Worm (Caenorhabditis elegans): ENCODE measurements around the gene Y45F10D.16.
A peak's percentile ranks its signal among the peaks of the same experiment; 100 is the strongest.

The Y45F10D.16 gene

ce11 chrIV:13820862-13821261 lies 44.6 kb downstream of the Y45F10D.16 start, which contains the start of gene Y45F10D.15 (continued):
- TF ChIP-seq hif-1 (tag; optimal IDR thresholded peaks at IDR 0.05) (no peak), nhr-102 (tag; optimal IDR thresholded peaks at IDR 0.05) (no peak), mdt-29 (GFP tag; IDR thresholded peaks at IDR 0.05) (no peak)

DNA sequence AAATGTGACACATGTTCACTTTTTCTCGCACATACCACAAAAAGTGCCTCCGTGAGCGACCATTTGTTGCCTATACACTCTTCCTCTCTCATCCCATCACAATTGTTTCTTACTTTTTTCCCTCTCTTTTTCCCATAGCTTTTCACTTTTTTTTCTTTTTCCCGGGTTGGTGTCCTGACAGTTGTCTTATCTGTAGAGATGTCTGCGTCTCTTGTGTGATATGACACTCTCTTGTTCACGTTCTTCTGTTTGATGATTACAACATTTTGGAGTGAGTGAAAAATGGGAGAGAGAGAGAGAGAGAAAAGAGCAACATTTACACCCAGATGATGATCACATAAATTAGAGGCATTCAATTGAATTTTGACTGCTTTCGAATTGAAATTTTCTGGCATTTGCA lies 50.1 kb downstream of the Y45F10D.16 start:
- no peak for TF ChIP-seq R02D3.7 (tag; optimal IDR thresholded peaks at IDR 0.05)
- no peak for TF ChIP-seq mdt-29 (GFP tag; IDR thresholded peaks at IDR 0.05)
- no peak for TF ChIP-seq zfp-2 (tag; optimal IDR thresholded peaks at IDR 0.05)
- no peak for TF ChIP-seq zag-1 (tag; optimal IDR thresholded peaks at IDR 0.05)
- peak; percentile 93 for TF ChIP-seq nhr-28 (tag; optimal IDR thresholded peaks at IDR 0.05)
- no peak for TF ChIP-seq ama-1 (optimal IDR thresholded peaks at IDR 0.05)
- TF ChIP-seq saeg-2 (GFP tag; IDR thresholded peaks at IDR 0.05) = no peak
- TF ChIP-seq mdl-1 (tag; optimal IDR thresholded peaks at IDR 0.05) = peak in 1 of 2 experiments; percentile 38
- no peak for TF ChIP-seq ceh-32 (tag; optimal IDR thresholded peaks at IDR 0.05; ENCODE audit: poor library complexity)
- no peak for TF ChIP-seq nhr-102 (tag; optimal IDR thresholded peaks at IDR 0.05)
- no peak for TF ChIP-seq ceh-20 (GFP tag; IDR thresholded peaks at IDR 0.05)
- peak; percentile 37 for TF ChIP-seq spr-1 (tag; optimal IDR thresholded peaks at IDR 0.05)
- no peak for TF ChIP-seq lin-38 (GFP tag; IDR thresholded peaks at IDR 0.05)
- TF ChIP-seq attf-4 (tag; optimal IDR thresholded peaks at IDR 0.05) = no peak
- no peak for TF ChIP-seq lim-7 (GFP tag; IDR thresholded peaks at IDR 0.05)
- peak in 1 of 2 experiments; percentile 85 for TF ChIP-seq daf-16 (GFP tag; optimal IDR thresholded peaks at IDR 0.05)
- peak; percentile 83 for TF ChIP-seq daf-16 (tag; optimal IDR thresholded peaks at IDR 0.05)
- TF ChIP-seq T20F7.1 (GFP tag; optimal IDR thresholded peaks at IDR 0.05) = peak; percentile 18
- TF ChIP-seq hlh-30 (tag; optimal IDR thresholded peaks at IDR 0.05; ENCODE audit: insufficient read depth) = peak; percentile 74
- TF ChIP-seq pqm-1 (tag; optimal IDR thresholded peaks at IDR 0.05) = peak; percentile 78
- TF ChIP-seq nhr-25 (tag; optimal IDR thresholded peaks at IDR 0.05; ENCODE audit: borderline replicate concordance, insufficient read depth) = no peak
- TF ChIP-seq F44E2.7 (GFP tag; IDR thresholded peaks at IDR 0.05) = no peak
- TF ChIP-seq egl-43 (GFP tag; IDR thresholded peaks at IDR 0.05) = no peak
- TF ChIP-seq php-3 (GFP tag; IDR thresholded peaks at IDR 0.05) = no peak
- no peak for TF ChIP-seq ceh-62 (tag; optimal IDR thresholded peaks at IDR 0.05)
- no peak for TF ChIP-seq dmd-6 (GFP tag; IDR thresholded peaks at IDR 0.05)
- no peak for TF ChIP-seq zfp-3 (GFP tag; conservative IDR thresholded peaks at IDR 0.05)
- no peak for TF ChIP-seq fkh-10 (GFP tag; optimal IDR thresholded peaks at IDR 0.05)
- no peak for TF ChIP-seq F49E8.2 (tag; optimal IDR thresholded peaks at IDR 0.05; ENCODE audit: borderline replicate concordance)
- no peak for TF ChIP-seq daf-12 (tag; optimal IDR thresholded peaks at IDR 0.05)
- TF ChIP-seq nhr-77 (tag; optimal IDR thresholded peaks at IDR 0.05) = no peak
- TF ChIP-seq snpc-4 (tag; optimal IDR thresholded peaks at IDR 0.05) = no peak
- no peak for TF ChIP-seq tag-97 (GFP tag; IDR thresholded peaks at IDR 0.05)
- peak; percentile 48 for TF ChIP-seq ztf-7 (tag; optimal IDR thresholded peaks at IDR 0.05)
- TF ChIP-seq Y5F2A.4 (GFP tag; optimal IDR thresholded peaks at IDR 0.05) = no peak
- no peak for TF ChIP-seq nhr-111 (GFP tag; optimal IDR thresholded peaks at IDR 0.05)
- TF ChIP-seq nhr-41 (GFP tag; IDR thresholded peaks at IDR 0.05) = no peak
- no peak for TF ChIP-seq hif-1 (tag; optimal IDR thresholded peaks at IDR 0.05)
- TF ChIP-seq ZK546.5 (tag; optimal IDR thresholded peaks at IDR 0.05) = no peak
- no peak for TF ChIP-seq lsy-2 (tag; optimal IDR thresholded peaks at IDR 0.05)
- TF ChIP-seq Y48G9A.11 (GFP tag; IDR thresholded peaks at IDR 0.05) = no peak
- TF ChIP-seq mxl-2 (GFP tag; conservative IDR thresholded peaks at IDR 0.05) = no peak
- TF ChIP-seq egl-27 (tag; optimal IDR thresholded peaks at IDR 0.05) = no peak
- TF ChIP-seq fos-1 (tag; optimal IDR thresholded peaks at IDR 0.05) = no peak
- no peak for TF ChIP-seq hmg-1.1 (GFP tag; IDR thresholded peaks at IDR 0.05)
- peak; percentile 93 for TF ChIP-seq dve-1 (tag; optimal IDR thresholded peaks at IDR 0.05; ENCODE audit: insufficient read depth)
- TF ChIP-seq cey-2 (tag; optimal IDR thresholded peaks at IDR 0.05; ENCODE audit: borderline replicate concordance, insufficient read depth) = no peak
- TF ChIP-seq ceh-82 (tag; optimal IDR thresholded peaks at IDR 0.05) = no peak
- no peak for TF ChIP-seq madf-5 (GFP tag; IDR thresholded peaks at IDR 0.05)
